Worm (Caenorhabditis elegans) whole organism, midembryonic: ENCODE data around the gene C34H4.1.

ENCODE experiments used
- T22C8.4 ChIP-seq: fragments of 200-800 bp; sonication (Bioruptor generic); IDR thresholded peaks from 2 replicates; pipeline ENCODE4 v1.3.6; 2022; ENCODE audit warnings: missing genetic modification characterization, missing compliant biosample characterization
- klf-2 ChIP-seq: fragments of 200-800 bp; sonication (Bioruptor generic); conservative IDR thresholded peaks from 2 replicates; pipeline ENCODE4 v1.3.6; 2022; ENCODE audit warnings: missing genetic modification reagents, missing genetic modification characterization, missing compliant biosample characterization
- ref-1 ChIP-seq: fragments of 200-800 bp; sonication (Bioruptor generic); conservative IDR thresholded peaks from 2 replicates; pipeline ENCODE4 v1.3.6; 2022; ENCODE audit warnings: missing genetic modification reagents, missing genetic modification characterization, missing compliant biosample characterization
- tab-1 ChIP-seq: fragments of 200-800 bp; sonication (Bioruptor generic); IDR thresholded peaks from 2 replicates; pipeline ENCODE4 v1.3.6; 2022; ENCODE audit warnings: missing genetic modification characterization, missing compliant biosample characterization
- ztf-23 ChIP-seq: fragments of 200-800 bp; sonication (Bioruptor generic); IDR thresholded peaks from 2 replicates; pipeline ENCODE4 v1.3.6; 2022; ENCODE audit warnings: missing genetic modification reagents, missing genetic modification characterization, missing compliant biosample characterization
- ztf-29 ChIP-seq: fragments of 200-800 bp; sonication (Bioruptor generic); IDR thresholded peaks from 2 replicates; pipeline ENCODE4 v1.3.6; 2022; ENCODE audit warnings: missing genetic modification reagents, missing genetic modification characterization, missing compliant biosample characterization

ce11 chrIV:1563476-1564131, 8.2 kb downstream of the C34H4.1 start, which contains the start of gene Y41D4B.15:
- TF ChIP-seq ztf-23 (GFP tag; lab: Robert Waterston, UW) (no peak), klf-2 (GFP tag; lab: Robert Waterston, UW) (no peak), tab-1 (GFP tag; lab: Robert Waterston, UW) (no peak), T22C8.4 (GFP tag; lab: Robert Waterston, UW) (no peak), ref-1 (GFP tag; lab: Robert Waterston, UW) (no peak), ztf-29 (GFP tag; lab: Robert Waterston, UW) (no peak)
